Worm (Caenorhabditis elegans): ENCODE data around the gene clec-185.

clec-185 gene

DNA sequence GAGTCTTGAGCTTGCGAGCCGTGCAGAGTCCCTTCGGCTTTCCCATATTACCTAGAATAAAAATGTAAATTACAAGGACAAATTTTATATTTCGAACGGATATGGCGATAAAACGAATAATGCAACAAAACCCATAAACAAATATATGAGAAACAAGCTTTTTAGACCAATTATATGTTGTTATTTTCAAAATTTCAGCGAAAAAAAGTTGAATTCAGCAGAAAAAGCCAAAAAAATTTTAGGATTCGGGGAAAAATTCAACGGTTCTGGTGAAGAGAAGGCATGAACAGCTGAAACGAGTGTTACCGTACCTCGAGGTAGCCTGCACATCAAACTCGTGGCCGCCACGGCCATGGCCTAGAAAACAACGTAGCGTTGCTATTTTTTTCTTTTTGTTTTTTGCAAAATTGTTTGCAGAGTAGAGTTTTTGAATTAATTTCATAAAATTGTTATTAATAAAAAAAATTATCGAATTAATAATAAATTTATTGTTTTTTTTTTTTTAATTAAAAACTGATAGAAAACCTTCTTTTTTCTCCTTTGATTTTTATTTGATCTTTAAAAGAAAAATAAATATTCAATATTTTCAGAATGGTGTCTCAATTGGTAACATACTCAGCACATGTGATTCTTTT, 47.3 kb upstream of the clec-185 start, which contains the start of the genes rps-23 and dpm-3 (continued):
- TF ChIP-seq fkh-10 (GFP tag; optimal IDR thresholded peaks at IDR 0.05) (peak; percentile 51), fkh-2 (tag; optimal IDR thresholded peaks at IDR 0.05) (no peak), nhr-28 (tag; optimal IDR thresholded peaks at IDR 0.05) (no peak), elt-3 (tag; optimal IDR thresholded peaks at IDR 0.05) (no peak), unc-62 (GFP tag; optimal IDR thresholded peaks at IDR 0.05) (no peak), fos-1 (tag; optimal IDR thresholded peaks at IDR 0.05) (no peak)

DNA sequence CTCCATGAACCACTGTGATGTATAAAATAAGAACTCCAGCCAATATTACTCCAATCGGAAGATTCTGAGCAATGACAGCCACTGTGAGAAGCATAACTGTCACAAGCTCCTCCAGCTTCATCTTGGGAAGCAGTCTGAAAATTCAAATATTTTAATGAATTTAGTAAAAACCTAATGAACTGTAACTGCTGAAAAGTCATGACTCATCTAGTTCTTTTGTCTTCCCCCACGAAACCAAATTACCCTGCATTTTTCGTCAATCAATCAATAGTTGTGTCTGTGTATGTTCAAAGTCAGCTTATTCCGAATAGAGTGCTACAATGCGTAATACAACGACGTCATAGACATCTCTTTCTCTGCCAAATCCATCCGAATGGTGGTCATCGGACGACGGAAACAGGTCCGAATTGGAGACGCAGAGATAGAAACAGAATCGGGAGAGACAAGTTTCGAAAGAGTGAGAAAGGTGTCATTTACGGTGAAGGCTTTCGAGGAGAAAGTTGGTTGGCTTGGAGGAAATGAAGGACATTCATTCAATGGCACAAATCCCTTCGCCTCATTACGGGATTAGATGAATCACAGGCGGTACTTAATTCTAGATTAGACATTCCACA, 41.7 kb upstream of the clec-185 start:
- TF ChIP-seq elt-3 (tag; optimal IDR thresholded peaks at IDR 0.05) (peak in 1 of 3 experiments; percentile 57), nhr-23 (tag; optimal IDR thresholded peaks at IDR 0.05) (peak; percentile 90), lin-15B (tag; optimal IDR thresholded peaks at IDR 0.05) (peak; percentile 2), nhr-43 (tag; optimal IDR thresholded peaks at IDR 0.05; ENCODE audit: poor library complexity, severe bottlenecking) (peak; percentile 61), unc-62 (GFP tag; optimal IDR thresholded peaks at IDR 0.05) (peak; percentile 54), ceh-28 (tag; optimal IDR thresholded peaks at IDR 0.05) (peak; percentile 48), jun-1 (tag; optimal IDR thresholded peaks at IDR 0.05) (peak; percentile 2), nhr-25 (tag; optimal IDR thresholded peaks at IDR 0.05) (peak; percentile 96), nfya-1 (tag; optimal IDR thresholded peaks at IDR 0.05; ENCODE audit: insufficient read depth) (peak; percentile 43), R02D3.7 (tag; optimal IDR thresholded peaks at IDR 0.05) (no peak), egl-27 (tag; optimal IDR thresholded peaks at IDR 0.05) (no peak), nhr-67 (tag; optimal IDR thresholded peaks at IDR 0.05) (no peak), lsy-12 (tag; optimal IDR thresholded peaks at IDR 0.05) (peak; percentile 10), nhr-237 (tag; optimal IDR thresholded peaks at IDR 0.05) (no peak)

DNA sequence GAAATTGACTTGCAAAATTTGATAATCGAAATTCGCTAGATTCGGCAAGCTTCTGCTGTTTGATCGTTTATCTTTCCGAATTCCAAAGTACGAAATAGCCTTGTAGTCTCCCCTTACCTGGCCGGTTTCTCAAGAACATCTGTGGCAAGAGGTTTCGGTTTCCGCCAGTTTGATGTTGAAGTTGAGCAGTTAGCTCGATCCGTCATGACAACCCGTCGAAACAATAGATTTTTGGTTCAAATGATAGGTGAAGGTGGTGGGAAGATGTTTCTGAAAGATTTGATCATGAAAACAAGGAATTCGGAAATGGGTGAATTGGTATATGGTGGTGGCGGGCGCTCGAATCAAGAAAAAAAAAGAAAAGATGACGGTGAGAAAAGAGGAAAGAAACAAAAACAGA, 40.0 kb upstream of the clec-185 start, which contains the start of gene acs-20:
Gene acs-20, minus strand, starts transcription at position 270 of the 400 bp plus-strand sequence.
- TF ChIP-seq snpc-4 (tag; optimal IDR thresholded peaks at IDR 0.05) (no peak), lin-39 (tag; optimal IDR thresholded peaks at IDR 0.05) (no peak), ceh-16 (tag; optimal IDR thresholded peaks at IDR 0.05) (no peak), ztf-4 (tag; optimal IDR thresholded peaks at IDR 0.05) (no peak), ceh-82 (tag; optimal IDR thresholded peaks at IDR 0.05) (no peak), ztf-11 (tag; optimal IDR thresholded peaks at IDR 0.05) (no peak), unc-62 (GFP tag; optimal IDR thresholded peaks at IDR 0.05) (no peak), nhr-12 (tag; optimal IDR thresholded peaks at IDR 0.05) (no peak), nhr-11 (tag; optimal IDR thresholded peaks at IDR 0.05) (no peak), lin-15B (tag; optimal IDR thresholded peaks at IDR 0.05) (no peak)

DNA sequence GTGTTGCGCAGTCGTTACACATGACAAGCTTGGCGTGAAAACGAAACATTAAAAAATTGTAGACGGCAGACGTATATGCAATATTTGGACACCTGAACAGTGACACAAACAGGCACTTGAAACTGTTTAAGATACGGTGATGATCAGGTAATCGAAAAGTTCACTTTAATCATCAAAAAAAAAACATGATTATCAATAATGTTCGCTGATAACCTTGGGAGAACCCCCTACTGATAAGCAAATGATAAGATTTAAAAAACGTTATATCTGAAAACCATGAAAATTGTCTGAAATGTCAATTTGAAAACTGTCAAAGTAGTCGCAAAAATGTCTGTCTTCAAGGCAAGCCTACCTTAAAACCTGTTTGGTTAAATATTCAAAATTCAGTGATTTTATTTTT, 38.5 kb upstream of the clec-185 start:
- peak in 1 of 3 experiments; percentile 83 for TF ChIP-seq elt-3 (tag; optimal IDR thresholded peaks at IDR 0.05)
- no peak for TF ChIP-seq nhr-12 (tag; optimal IDR thresholded peaks at IDR 0.05)
- no peak for TF ChIP-seq ztf-11 (tag; optimal IDR thresholded peaks at IDR 0.05)
- TF ChIP-seq fos-1 (tag; optimal IDR thresholded peaks at IDR 0.05) = no peak
- TF ChIP-seq elt-2 (tag; optimal IDR thresholded peaks at IDR 0.05) = peak; percentile 85
- no peak for TF ChIP-seq nhr-43 (tag; optimal IDR thresholded peaks at IDR 0.05; ENCODE audit: poor library complexity, severe bottlenecking)
- TF ChIP-seq nhr-67 (tag; optimal IDR thresholded peaks at IDR 0.05) = no peak
- no peak for TF ChIP-seq tbx-2 (tag; optimal IDR thresholded peaks at IDR 0.05)
- TF ChIP-seq pha-4 (tag; optimal IDR thresholded peaks at IDR 0.05) = no peak
- no peak for TF ChIP-seq mml-1 (tag; optimal IDR thresholded peaks at IDR 0.05)
- no peak for TF ChIP-seq ama-1 (optimal IDR thresholded peaks at IDR 0.05)
- TF ChIP-seq elt-1 (tag; optimal IDR thresholded peaks at IDR 0.05) = no peak
- TF ChIP-seq ceh-9 (tag; optimal IDR thresholded peaks at IDR 0.05) = no peak
- no peak for TF ChIP-seq nhr-11 (tag; optimal IDR thresholded peaks at IDR 0.05)
- TF ChIP-seq ztf-4 (tag; optimal IDR thresholded peaks at IDR 0.05) = no peak
- TF ChIP-seq nhr-237 (tag; optimal IDR thresholded peaks at IDR 0.05) = no peak
- no peak for TF ChIP-seq egl-27 (tag; optimal IDR thresholded peaks at IDR 0.05)
- no peak for TF ChIP-seq nhr-76 (tag; optimal IDR thresholded peaks at IDR 0.05)
- TF ChIP-seq hmg-11 (tag; optimal IDR thresholded peaks at IDR 0.05) = no peak
- TF ChIP-seq pqm-1 (tag; optimal IDR thresholded peaks at IDR 0.05) = peak; percentile 19
- no peak for TF ChIP-seq zag-1 (tag; optimal IDR thresholded peaks at IDR 0.05)
- no peak for TF ChIP-seq nfya-1 (tag; optimal IDR thresholded peaks at IDR 0.05; ENCODE audit: insufficient read depth)
- TF ChIP-seq nhr-25 (tag; optimal IDR thresholded peaks at IDR 0.05) = peak; percentile 44

All from whole organism, L3 larva.